Worm (Caenorhabditis elegans) whole organism, midembryonic: ENCODE results near the gene col-88.

ENCODE experiments used
- T22C8.4 ChIP-seq: fragments of 200-800 bp; sonication (Bioruptor generic); IDR thresholded peaks from 2 replicates; pipeline ENCODE4 v1.3.6; 2022; ENCODE audit warnings: missing genetic modification characterization, missing compliant biosample characterization
- flt-1 ChIP-seq: fragments of 200-800 bp; sonication (Bioruptor generic); IDR thresholded peaks from 2 replicates; pipeline ENCODE4 v1.3.6; 2022; ENCODE audit warnings: missing genetic modification characterization, missing compliant biosample characterization
- klf-2 ChIP-seq: fragments of 200-800 bp; sonication (Bioruptor generic); conservative IDR thresholded peaks from 2 replicates; pipeline ENCODE4 v1.3.6; 2022; ENCODE audit warnings: missing genetic modification reagents, missing genetic modification characterization, missing compliant biosample characterization
- ref-1 ChIP-seq: fragments of 200-800 bp; sonication (Bioruptor generic); conservative IDR thresholded peaks from 2 replicates; pipeline ENCODE4 v1.3.6; 2022; ENCODE audit warnings: missing genetic modification reagents, missing genetic modification characterization, missing compliant biosample characterization
- tab-1 ChIP-seq: fragments of 200-800 bp; sonication (Bioruptor generic); IDR thresholded peaks from 2 replicates; pipeline ENCODE4 v1.3.6; 2022; ENCODE audit warnings: missing genetic modification characterization, missing compliant biosample characterization

DNA sequence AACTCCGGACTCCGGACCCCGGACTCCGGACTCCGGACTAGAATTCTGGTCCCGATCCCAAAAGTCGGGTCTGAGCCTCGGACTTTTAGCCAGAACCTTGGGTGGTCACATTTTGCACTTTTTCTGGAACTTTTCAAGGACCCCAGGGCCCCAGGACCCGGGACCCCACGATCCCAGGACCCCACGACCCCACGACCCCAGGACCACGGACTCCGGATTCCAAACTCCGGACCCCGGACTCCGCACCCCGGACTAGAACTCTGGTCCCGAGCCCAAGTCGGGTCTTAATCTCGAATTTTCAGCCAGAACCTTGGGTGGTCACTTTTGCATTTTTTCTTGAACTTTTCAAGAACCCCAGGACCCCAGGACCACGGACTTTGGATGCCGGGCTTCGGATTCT is 1.9 kb downstream of the col-88 start:
- TF ChIP-seq tab-1 (no peak), klf-2 (no peak), flt-1 (GFP tag; lab: Robert Waterston, UW) (no peak), T22C8.4 (GFP tag; lab: Robert Waterston, UW) (no peak), ref-1 (GFP tag; lab: Robert Waterston, UW) (no peak)
